Fruit fly (Drosophila melanogaster) whole organism, embryonic: ENCODE results near the gene Obp99d.

Experiments used
- ATbp ChIP-seq: fragments of 200-800 bp; sonication (Bioruptor generic); optimal IDR thresholded peaks from 2 replicates; lab custom pipeline; 2017; ENCODE audit warnings: missing biosample characterization, mild to moderate bottlenecking, missing genetic modification characterization, missing genetic modification reagents
- Atf3 ChIP-seq: fragments of 200-800 bp; sonication (Bioruptor generic); optimal IDR thresholded peaks from 3 replicates; lab custom pipeline; 2016; ENCODE audit warnings: missing biosample characterization, missing genetic modification characterization
- Awh ChIP-seq: fragments of 200-800 bp; sonication (Bioruptor generic); IDR thresholded peaks from 2 replicates; pipeline ENCODE4, ENCODE4 v1.3.6; 2022; ENCODE audit warnings: missing biosample characterization, missing genetic modification characterization
- B-H1 ChIP-seq: fragments of 200-800 bp; sonication (Bioruptor generic); IDR thresholded peaks from 3 replicates; pipeline ENCODE4 v1.3.6; 2022; ENCODE audit warnings: missing biosample characterization, missing genetic modification characterization
- C15 ChIP-seq: fragments of 200-800 bp; sonication (Bioruptor generic); IDR thresholded peaks from 3 replicates; pipeline ENCODE4 v1.3.6; 2022; ENCODE audit warnings: missing biosample characterization, missing genetic modification characterization
- CG10979 ChIP-seq: fragments of 200-800 bp; sonication (Bioruptor generic); optimal IDR thresholded peaks from 2 replicates; lab custom pipeline; 2018; ENCODE audit warnings: missing biosample characterization, mild to moderate bottlenecking, missing genetic modification characterization, moderate library complexity
- CG11696 ChIP-seq: fragments of 200-800 bp; sonication (Bioruptor generic); IDR thresholded peaks from 2 replicates; pipeline ENCODE4 v1.3.6; 2022; ENCODE audit warnings: missing biosample characterization, missing genetic modification characterization
- CG13424 ChIP-seq: fragments of 200-800 bp; sonication (Bioruptor generic); optimal IDR thresholded peaks from 2 replicates; lab custom pipeline; 2019; ENCODE audit warnings: missing biosample characterization, mild to moderate bottlenecking, missing genetic modification characterization, moderate library complexity
- CG14441 ChIP-seq: fragments of 200-800 bp; sonication (Bioruptor generic); IDR thresholded peaks from 2 replicates; pipeline ENCODE4 v1.3.6; 2022; ENCODE audit warnings: missing biosample characterization, missing genetic modification characterization
- CG14667 ChIP-seq: fragments of 200-800 bp; sonication (Bioruptor generic); IDR thresholded peaks from 2 replicates; pipeline ENCODE4 v1.3.6; 2022; ENCODE audit warnings: missing biosample characterization, missing genetic modification characterization
- CG1602 ChIP-seq: fragments of 200-800 bp; sonication (Bioruptor generic); optimal IDR thresholded peaks from 3 replicates; lab custom pipeline; 2016; ENCODE audit warnings: missing biosample characterization, missing genetic modification characterization
- CG16813 ChIP-seq: fragments of 200-800 bp; sonication (Bioruptor generic); IDR thresholded peaks from 3 replicates; pipeline ENCODE4 v1.3.6; 2022; ENCODE audit warnings: missing biosample characterization, missing genetic modification characterization; ENCODE audit not compliant: partially characterized antibody
- CG1832 ChIP-seq: fragments of 200-800 bp; sonication (Bioruptor generic); optimal IDR thresholded peaks from 2 replicates; lab custom pipeline; 2017; ENCODE audit warnings: missing biosample characterization, mild to moderate bottlenecking, missing genetic modification characterization, inconsistent platforms
- CG30403 ChIP-seq: fragments of 200-800 bp; sonication (Bioruptor generic); optimal IDR thresholded peaks from 3 replicates; lab custom pipeline; 2016; ENCODE audit warnings: missing biosample characterization, missing genetic modification characterization
- CG32532 ChIP-seq: fragments of 200-800 bp; sonication (Bioruptor generic); IDR thresholded peaks from 2 replicates; pipeline ENCODE4 v1.3.6; 2022; ENCODE audit warnings: missing biosample characterization, missing genetic modification characterization
- CG6272 ChIP-seq: fragments of 200-800 bp; sonication (Bioruptor generic); IDR thresholded peaks from 2 replicates; pipeline ENCODE4 v1.3.6; 2022; ENCODE audit warnings: missing biosample characterization, missing genetic modification characterization
- CG6813 ChIP-seq: fragments of 200-800 bp; sonication (Bioruptor generic); optimal IDR thresholded peaks from 2 replicates; lab custom pipeline; 2017; ENCODE audit warnings: missing biosample characterization, missing genetic modification characterization, mild to moderate bottlenecking, moderate library complexity, missing genetic modification reagents
- CG8290 ChIP-seq, 3 experiments: fragments of 200-800 bp; sonication (Bioruptor generic); optimal IDR thresholded peaks; 2 replicates each; lab custom pipeline; 2016 to 2019; ENCODE audit warnings: missing biosample characterization in 3 of 3, missing genetic modification characterization in 3 of 3, mild to moderate bottlenecking in 2 of 3, moderate library complexity in 1 of 3
- CG8478 ChIP-seq: fragments of >200 bp; optimal IDR thresholded peaks from 2 replicates; lab custom pipeline; 2018
- CG9817 ChIP-seq: fragments of 200-800 bp; sonication (Bioruptor generic); optimal IDR thresholded peaks from 2 replicates; lab custom pipeline; 2018; ENCODE audit warnings: missing biosample characterization, mild to moderate bottlenecking, missing genetic modification characterization, moderate library complexity
- D ChIP-seq, 2 experiments: fragments of 200-800 bp in 1 of 2; fragments of >200 bp in 1 of 2; sonication (Bioruptor generic) in 1 of 2; optimal IDR thresholded peaks; 2 replicates in 1 of 2; 3 replicates in 1 of 2; lab custom pipeline; 2017; ENCODE audit warnings: mild to moderate bottlenecking in 1 of 2, missing biosample characterization in 1 of 2, missing genetic modification characterization in 1 of 2, missing genetic modification reagents in 1 of 2
- Dfd ChIP-seq, 2 experiments: fragments of >200 bp; optimal IDR thresholded peaks; 2 replicates each; lab custom pipeline; 2017; ENCODE audit warnings: missing biosample characterization in 2 of 2, missing genetic modification characterization in 2 of 2
- Gug ChIP-seq: fragments of 200-800 bp; sonication (Bioruptor generic); IDR thresholded peaks from 4 replicates; pipeline ENCODE4 v1.3.6; 2022; ENCODE audit warnings: missing biosample characterization, missing genetic modification characterization
- H15 ChIP-seq: fragments of 200-800 bp; sonication (Bioruptor generic); IDR thresholded peaks from 3 replicates; pipeline ENCODE4 v1.3.6; 2022; ENCODE audit warnings: missing biosample characterization, missing genetic modification characterization
- HLH4C ChIP-seq: fragments of 200-800 bp; sonication (Bioruptor generic); IDR thresholded peaks from 3 replicates; pipeline ENCODE4 v1.3.6; 2022; ENCODE audit warnings: missing biosample characterization, missing genetic modification characterization; ENCODE audit not compliant: partially characterized antibody
- Hand ChIP-seq: fragments of 200-800 bp; sonication (Bioruptor generic); optimal IDR thresholded peaks from 2 replicates; lab custom pipeline; 2017; ENCODE audit warnings: mild to moderate bottlenecking, missing biosample characterization, missing genetic modification reagents, missing genetic modification characterization
- Lim3 ChIP-seq: fragments of 200-800 bp; sonication (Bioruptor generic); IDR thresholded peaks from 2 replicates; pipeline ENCODE4 v1.3.6; 2022; ENCODE audit warnings: missing biosample characterization, missing genetic modification characterization
- MBD-R2 ChIP-seq: fragments of 200-800 bp; sonication (Bioruptor generic); IDR thresholded peaks from 2 replicates; pipeline ENCODE4 v1.3.6; 2022; ENCODE audit warnings: missing biosample characterization, missing genetic modification characterization
- Med ChIP-seq: fragments of 200-800 bp; sonication (Bioruptor generic); peaks from one replicate; lab custom pipeline; 2016; ENCODE audit warnings: missing biosample characterization, missing genetic modification characterization, mild to moderate bottlenecking, inconsistent platforms, moderate library complexity
- Ptx1 ChIP-seq: fragments of 200-800 bp; sonication (Bioruptor generic); IDR thresholded peaks from 2 replicates; pipeline ENCODE4 v1.3.6; 2022; ENCODE audit warnings: missing biosample characterization, missing genetic modification characterization
- Rfx ChIP-seq: fragments of 200-800 bp; sonication (Bioruptor generic); IDR thresholded peaks from 2 replicates; pipeline ENCODE4 v1.3.6; 2022; ENCODE audit warnings: missing biosample characterization, missing genetic modification characterization
- Rx ChIP-seq: fragments of 200-800 bp; sonication (Bioruptor generic); IDR thresholded peaks from 2 replicates; pipeline ENCODE4 v1.3.6; 2022; ENCODE audit warnings: missing biosample characterization, missing genetic modification characterization
- Scr ChIP-seq: fragments of 200-800 bp; sonication (Bioruptor generic); IDR thresholded peaks from 2 replicates; pipeline ENCODE4 v1.3.6; 2022; ENCODE audit warnings: missing biosample characterization, missing genetic modification characterization; ENCODE audit not compliant: partially characterized antibody
- chinmo ChIP-seq: fragments of 200-800 bp; sonication (Bioruptor generic); IDR thresholded peaks from 4 replicates; pipeline ENCODE4 v1.3.6; 2022; ENCODE audit warnings: missing biosample characterization, missing genetic modification characterization; ENCODE audit not compliant: partially characterized antibody
- da ChIP-seq: fragments of 200-800 bp; sonication (Bioruptor generic); optimal IDR thresholded peaks from 2 replicates; lab custom pipeline; 2016; ENCODE audit warnings: missing biosample characterization, missing genetic modification characterization
- dpn ChIP-seq, 2 experiments: fragments of 200-800 bp; sonication (Bioruptor generic); optimal IDR thresholded peaks; 3 replicates each; lab custom pipeline; 2016; ENCODE audit warnings: missing biosample characterization in 2 of 2, missing genetic modification characterization in 2 of 2
- esg ChIP-seq: fragments of 200-800 bp; sonication (Bioruptor generic); conservative IDR thresholded peaks from 2 replicates; pipeline ENCODE4 v1.3.6; 2022; ENCODE audit warnings: missing biosample characterization, missing genetic modification characterization
- grau ChIP-seq: fragments of 200-800 bp; optimal IDR thresholded peaks from 3 replicates; lab custom pipeline; 2019; ENCODE audit warnings: missing biosample characterization, mild to moderate bottlenecking, missing genetic modification characterization, moderate library complexity
- kay ChIP-seq: fragments of 200-800 bp; sonication (Bioruptor generic); optimal IDR thresholded peaks from 2 replicates; lab custom pipeline; 2016; ENCODE audit warnings: missing biosample characterization, missing genetic modification characterization
- mam ChIP-seq: fragments of 200-800 bp; sonication (Bioruptor generic); optimal IDR thresholded peaks from 3 replicates; lab custom pipeline; 2016; ENCODE audit warnings: missing biosample characterization, missing genetic modification characterization
- nerfin-2 ChIP-seq: fragments of 200-800 bp; sonication (Bioruptor generic); IDR thresholded peaks from 2 replicates; pipeline ENCODE4 v1.3.6; 2022; ENCODE audit warnings: missing biosample characterization, missing genetic modification characterization; ENCODE audit not compliant: partially characterized antibody
- onecut ChIP-seq: fragments of 200-800 bp; sonication (Bioruptor generic); IDR thresholded peaks from 2 replicates; pipeline ENCODE4 v1.3.6; 2022; ENCODE audit warnings: missing biosample characterization, missing genetic modification characterization
- phol ChIP-seq: fragments of 200-800 bp; sonication (Bioruptor generic); optimal IDR thresholded peaks from 3 replicates; lab custom pipeline; 2018; ENCODE audit warnings: missing biosample characterization, mild to moderate bottlenecking, missing genetic modification characterization, moderate library complexity
- scrt ChIP-seq: fragments of 200-800 bp; sonication (Bioruptor generic); optimal IDR thresholded peaks from 2 replicates; lab custom pipeline; 2018; ENCODE audit warnings: missing biosample characterization, mild to moderate bottlenecking, missing genetic modification characterization, moderate library complexity
- slbo ChIP-seq: fragments of 200-800 bp; sonication (Bioruptor generic); IDR thresholded peaks from 2 replicates; pipeline ENCODE4 v1.3.6; 2022; ENCODE audit warnings: missing biosample characterization, missing genetic modification characterization
- stc ChIP-seq: fragments of 200-800 bp; sonication (Bioruptor generic); IDR thresholded peaks from 2 replicates; pipeline ENCODE4 v1.3.6; 2022; ENCODE audit warnings: missing biosample characterization, missing genetic modification characterization
- unpg ChIP-seq: fragments of 200-800 bp; sonication (Bioruptor generic); optimal IDR thresholded peaks from 3 replicates; lab custom pipeline; 2018; ENCODE audit warnings: missing biosample characterization, mild to moderate bottlenecking, missing genetic modification characterization, moderate library complexity

Gene Obp99d

DNA sequence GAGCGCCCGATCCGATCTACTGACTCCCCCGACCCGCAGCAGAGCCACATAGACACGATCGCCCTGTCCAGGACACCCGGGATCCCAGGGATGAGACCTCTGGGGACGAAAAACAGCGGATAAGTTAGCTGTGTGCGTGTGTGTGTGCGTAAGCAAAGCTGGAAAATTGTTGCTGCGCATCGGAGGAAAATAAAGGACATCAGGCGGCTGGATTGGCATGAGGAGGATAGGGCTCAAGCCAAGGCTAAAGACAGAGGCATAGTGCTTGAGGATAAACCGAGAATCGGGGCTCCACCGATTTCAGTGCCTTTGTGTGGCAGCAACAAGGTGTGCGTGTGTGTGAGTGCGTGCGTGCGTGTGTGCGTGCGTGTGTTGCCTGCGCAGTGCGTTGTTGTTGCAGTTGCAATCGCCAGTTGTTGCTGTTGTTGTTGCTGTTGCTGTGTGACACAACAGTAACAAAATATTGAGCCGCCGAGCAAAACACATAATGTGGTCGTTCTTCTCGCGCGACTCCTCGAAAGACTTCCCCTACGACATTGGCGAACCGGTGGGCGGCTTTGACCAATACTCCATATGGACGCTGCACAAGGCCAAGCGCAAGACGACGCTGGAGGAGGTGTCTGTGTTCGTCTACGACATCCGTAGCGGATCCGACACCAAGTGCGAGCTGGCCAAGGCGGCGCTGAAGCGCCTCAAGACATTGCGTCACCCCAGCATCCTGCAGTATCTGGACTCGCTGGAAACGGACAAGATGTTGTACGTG lies 35.2 kb downstream of the Obp99d start (continued):
- TF ChIP-seq nerfin-2 (GFP tag; lab: Robert Waterston, UW) (0 out of 2 replicates have a peak, but pooled peaks have one; percentile 34), Hand (GFP tag; lab: Kevin White, UChicago) (no peak), Dfd (GFP tag; optimal IDR thresholded peaks at IDR 0.05; lab: Kevin White, UChicago) (peak in 1 of 2 experiments; percentile 24), D (optimal IDR thresholded peaks at IDR 0.05; lab: Kevin White, UChicago) (peak; percentile 6), D (GFP tag; optimal IDR thresholded peaks at IDR 0.05; lab: Kevin White, UChicago) (no peak), Scr (GFP tag; lab: Robert Waterston, UW) (peak; percentile 50; the same call in 1 of the 2 replicates), HLH4C (GFP tag; lab: Robert Waterston, UW) (0 out of 3 replicates have a peak, but pooled peaks have one; percentile 3), CG6813 (GFP tag; lab: Kevin White, UChicago) (no peak), scrt (peak; percentile 18), mam (GFP tag; lab: Kevin White, UChicago) (no peak), Atf3 (GFP tag; lab: Kevin White, UChicago) (no peak), CG1832 (GFP tag; lab: Kevin White, UChicago) (no peak), CG8478 (peak; percentile 95), Lim3 (GFP tag; lab: Robert Waterston, UW) (no peak), CG1602 (no peak), MBD-R2 (GFP tag; lab: Robert Waterston, UW) (0 out of 2 replicates have a peak, but pooled peaks have one; percentile 33), da (GFP tag; lab: Kevin White, UChicago) (no peak)

DNA sequence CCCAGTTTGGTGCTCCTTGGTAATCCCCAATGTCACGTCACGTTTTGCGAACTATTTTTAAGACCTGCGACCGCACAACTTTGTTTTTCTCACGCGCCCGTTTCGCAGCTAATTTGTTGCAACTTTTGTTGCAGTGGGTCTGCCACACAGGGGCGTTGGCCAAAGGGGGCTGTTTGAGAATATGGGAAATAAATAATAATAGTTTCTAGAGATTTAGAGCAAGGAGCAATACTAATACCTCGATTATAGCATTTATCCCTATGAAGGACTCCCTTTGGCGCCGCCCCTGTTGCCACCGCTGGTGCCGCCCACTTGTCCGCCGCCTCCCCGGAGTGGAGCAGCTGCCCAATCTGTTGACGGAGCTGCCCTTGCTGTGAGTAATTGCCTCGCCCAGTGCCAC lies 40.9 kb downstream of the Obp99d start:
- TF ChIP-seq CG9817 (peak; percentile 32), CG32532 (GFP tag; lab: Robert Waterston, UW) (no peak), Med (GFP tag; lab: Kevin White, UChicago) (peak; percentile 55), ATbp (GFP tag; lab: Kevin White, UChicago) (peak; percentile 46), Gug (GFP tag; lab: Robert Waterston, UW) (peak; percentile 29; the same call in 1 of the 4 replicates), chinmo (GFP tag; lab: Robert Waterston, UW) (no peak), Awh (GFP tag; lab: Robert Waterston, UW) (peak; percentile 45; the same call in 1 of the 2 replicates), CG14441 (GFP tag; lab: Robert Waterston, UW) (peak; percentile 66), CG6272 (peak; percentile 43; the same call in 1 of the 2 replicates), C15 (GFP tag; lab: Robert Waterston, UW) (no peak), Rfx (GFP tag; lab: Robert Waterston, UW) (peak; percentile 48; the same call in 1 of the 2 replicates), grau (tag; lab: Kevin White, UChicago) (peak; percentile 3), esg (GFP tag; lab: Robert Waterston, UW) (0 out of 2 replicates have a peak, but pooled peaks have one; percentile 21), dpn (GFP tag; optimal IDR thresholded peaks at IDR 0.05; lab: Kevin White, UChicago) (peak in 1 of 2 experiments; percentile 21), stc (GFP tag; lab: Robert Waterston, UW) (0 out of 2 replicates have a peak, but pooled peaks have one; percentile 27), unpg (GFP tag; lab: Kevin White, UChicago) (peak; percentile 19), CG10979 (tag; lab: Kevin White, UChicago) (peak; percentile 20), B-H1 (GFP tag; lab: Robert Waterston, UW) (no peak), CG30403 (GFP tag; lab: Kevin White, UChicago) (peak; percentile 12), phol (tag; lab: Kevin White, UChicago) (peak; percentile 9), CG13424 (tag; lab: Kevin White, UChicago) (peak; percentile 30), onecut (no peak), CG14667 (GFP tag; lab: Robert Waterston, UW) (no peak), CG16813 (GFP tag; lab: Robert Waterston, UW) (no peak), H15 (GFP tag; lab: Robert Waterston, UW) (peak; percentile 53; the same call in 1 of the 3 replicates), kay (GFP tag; lab: Kevin White, UChicago) (no peak), Ptx1 (GFP tag; lab: Robert Waterston, UW) (peak; percentile 23; the same call in 1 of the 2 replicates), slbo (GFP tag; lab: Robert Waterston, UW) (peak; percentile 46), Rx (GFP tag; lab: Robert Waterston, UW) (peak; percentile 56; the same call in 1 of the 2 replicates), CG11696 (no peak), CG8290 (GFP tag; optimal IDR thresholded peaks at IDR 0.05; lab: Kevin White, UChicago) (no peak), CG8290 (tag; optimal IDR thresholded peaks at IDR 0.05; lab: Kevin White, UChicago) (no peak)
